Worm (Caenorhabditis elegans): Measurements from ENCODE around the gene R08D7.5.

Gene R08D7.5

DNA sequence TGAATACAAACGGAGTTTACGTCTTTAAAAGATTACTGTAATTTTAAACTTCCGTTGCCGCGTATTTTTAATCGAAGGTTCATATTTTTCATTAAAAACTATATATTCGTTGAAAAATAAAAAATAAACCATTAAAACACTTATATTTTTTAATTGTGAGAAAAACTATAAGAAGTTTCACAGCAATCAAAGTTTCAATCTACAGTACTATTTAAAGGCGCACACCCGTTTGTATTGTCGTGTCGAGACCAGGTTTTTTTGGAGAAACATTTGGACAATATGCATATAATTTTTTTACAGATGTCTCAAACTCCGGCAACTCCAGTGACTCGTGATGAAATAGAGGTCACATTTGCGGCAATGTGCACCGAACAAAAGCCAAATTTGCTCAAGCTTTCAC, at the start of gene R08D7.5:
Gene R08D7.5, plus strand, starts transcription at position 301 of the 400 bp plus-strand sequence.
- TF ChIP-seq unc-62 (GFP tag; optimal IDR thresholded peaks at IDR 0.05), result no peak

DNA sequence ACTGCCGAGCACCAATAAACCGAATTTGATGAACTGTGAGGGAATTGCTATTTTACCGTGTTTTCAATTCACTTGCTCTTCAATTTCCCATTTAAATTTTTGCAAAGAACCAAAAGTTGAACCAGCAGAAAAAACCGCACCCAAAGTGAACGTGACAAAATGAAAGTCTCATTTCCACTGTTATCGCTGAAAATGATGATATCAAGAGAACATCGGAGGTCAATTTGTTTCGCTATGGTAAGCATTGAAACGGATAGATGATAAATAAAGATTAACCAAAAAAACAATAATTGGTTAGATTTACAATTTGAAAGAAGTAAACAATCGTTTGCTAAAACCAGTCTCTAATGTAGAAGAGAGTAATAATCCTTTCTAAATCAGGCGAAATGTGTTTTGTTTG, 48.4 kb upstream of the R08D7.5 start:
- no peak for TF ChIP-seq unc-62 (GFP tag; optimal IDR thresholded peaks at IDR 0.05)

DNA sequence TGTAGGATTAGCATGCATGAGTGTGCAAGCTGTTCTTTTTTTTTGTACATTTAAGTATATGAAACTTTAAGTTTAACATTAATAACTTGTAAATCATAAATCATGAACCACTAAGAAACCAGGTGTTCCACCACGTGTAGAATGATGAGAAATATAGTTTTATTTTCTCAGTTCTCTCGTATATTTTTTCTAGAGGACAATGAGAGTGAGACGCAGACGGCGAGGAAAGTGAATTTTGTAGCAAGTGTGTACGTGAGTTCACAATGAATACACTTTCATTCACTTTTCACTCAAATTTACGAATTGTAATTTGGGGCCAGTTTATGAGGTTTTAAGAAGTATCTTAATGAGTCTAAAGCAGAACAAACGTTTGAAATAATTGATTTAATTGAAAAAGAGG, 47.4 kb upstream of the R08D7.5 start:
- no peak for TF ChIP-seq unc-62 (GFP tag; optimal IDR thresholded peaks at IDR 0.05)

DNA sequence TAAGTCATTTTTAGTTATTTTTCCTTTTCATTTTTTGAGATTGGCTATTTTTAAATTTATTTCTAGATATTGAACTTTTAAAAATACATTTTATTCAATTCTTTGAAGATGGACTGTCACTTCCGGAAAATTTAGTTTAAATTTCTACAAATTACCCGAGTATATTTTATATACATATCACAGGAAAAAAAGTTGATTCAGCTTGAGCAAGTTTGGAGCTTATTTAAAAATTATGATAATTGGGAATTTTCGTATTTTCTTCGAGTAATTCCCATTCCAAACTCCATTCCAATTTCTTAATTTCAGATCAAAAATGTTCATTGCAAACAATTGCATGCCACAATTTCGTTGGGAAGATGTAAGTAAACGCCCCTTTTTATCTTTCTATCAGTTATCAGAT, 44.2 kb upstream of the R08D7.5 start, which contains the start of gene arrd-15:
Gene arrd-15, plus strand, starts transcription at position 301 of the 400 bp plus-strand sequence.
- no peak for TF ChIP-seq unc-62 (GFP tag; optimal IDR thresholded peaks at IDR 0.05)

DNA sequence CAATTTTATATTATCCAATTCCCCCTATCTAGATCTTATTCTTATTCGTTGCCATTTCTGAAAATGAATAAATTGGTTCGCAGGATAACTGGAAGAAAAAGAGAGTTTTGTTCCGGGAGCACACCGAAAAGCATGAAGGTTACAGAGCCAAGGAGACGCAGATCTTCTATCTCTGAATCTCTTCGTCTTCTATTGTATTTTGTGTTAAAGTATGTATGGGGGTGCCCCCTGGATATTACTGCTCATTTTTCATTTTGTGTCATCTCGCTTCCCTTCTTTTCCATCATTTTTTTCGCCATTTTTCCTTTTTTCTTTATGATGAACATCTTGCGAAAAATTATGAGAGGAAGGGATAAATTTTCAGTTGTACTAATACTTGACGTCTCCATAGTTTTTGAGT, 40.2 kb upstream of the R08D7.5 start:
- no peak for TF ChIP-seq unc-62 (GFP tag; optimal IDR thresholded peaks at IDR 0.05)

DNA sequence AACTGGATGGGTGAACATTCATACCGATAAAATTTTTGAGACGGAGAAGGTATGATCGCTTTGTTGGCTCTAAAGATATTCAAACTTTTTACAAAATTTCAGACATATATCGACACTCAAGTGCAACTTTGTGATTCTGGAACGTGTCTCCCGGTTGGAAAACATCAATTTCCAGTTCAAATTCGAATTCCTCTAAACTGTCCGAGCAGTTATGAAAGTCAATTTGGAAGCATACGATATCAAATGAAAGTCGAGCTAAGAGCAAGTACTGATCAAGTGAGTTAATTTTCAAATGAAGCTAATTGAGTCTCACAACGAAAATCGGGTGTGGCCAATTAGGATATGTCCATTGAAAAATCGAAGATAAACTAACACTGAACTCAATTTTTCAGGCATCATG, 39.5 kb upstream of the R08D7.5 start:
- no peak for TF ChIP-seq unc-62 (GFP tag; optimal IDR thresholded peaks at IDR 0.05)

DNA sequence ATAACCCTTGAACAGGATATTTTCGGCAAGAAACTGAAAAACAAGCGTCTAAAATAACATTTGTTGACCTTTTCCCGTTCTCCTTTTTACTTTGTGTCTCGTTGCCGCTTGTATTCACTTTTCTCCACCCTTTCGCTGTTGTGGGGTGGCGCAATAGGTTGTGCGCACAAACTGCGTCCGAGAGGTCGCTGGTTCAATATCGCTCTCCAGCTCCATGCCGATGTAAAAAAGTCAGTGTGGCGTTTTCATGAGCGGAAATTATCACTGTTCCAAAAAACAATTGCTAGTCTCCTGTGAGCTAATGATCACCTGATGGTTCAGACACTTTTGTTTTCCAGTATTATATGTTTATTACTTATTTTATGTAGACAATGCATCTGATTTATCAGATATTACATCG, 36.4 kb upstream of the R08D7.5 start:
- no peak for TF ChIP-seq unc-62 (GFP tag; optimal IDR thresholded peaks at IDR 0.05)

DNA sequence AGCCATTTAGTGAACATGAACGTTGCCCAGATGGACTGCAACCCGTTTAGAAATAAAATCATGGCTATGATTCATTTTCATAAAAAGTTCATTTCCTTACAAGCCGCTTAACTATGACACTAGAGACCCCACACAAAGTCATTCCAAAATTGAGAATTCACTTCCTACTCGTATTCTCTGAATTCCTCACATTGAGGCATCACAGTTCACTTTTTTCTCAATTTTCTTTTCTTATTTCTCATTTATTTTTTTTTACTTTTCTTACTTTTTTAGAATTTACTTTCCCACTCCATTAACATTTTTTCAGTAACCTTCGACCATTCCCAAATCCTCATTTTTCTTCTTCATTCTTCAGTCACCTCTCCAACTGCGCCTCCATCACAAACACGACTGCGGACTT, 29.6 kb upstream of the R08D7.5 start, which contains the start of gene dhrr-1:
Gene dhrr-1, plus strand, starts transcription at position 301 of the 400 bp plus-strand sequence.
- no peak for TF ChIP-seq unc-62 (GFP tag; optimal IDR thresholded peaks at IDR 0.05)

DNA sequence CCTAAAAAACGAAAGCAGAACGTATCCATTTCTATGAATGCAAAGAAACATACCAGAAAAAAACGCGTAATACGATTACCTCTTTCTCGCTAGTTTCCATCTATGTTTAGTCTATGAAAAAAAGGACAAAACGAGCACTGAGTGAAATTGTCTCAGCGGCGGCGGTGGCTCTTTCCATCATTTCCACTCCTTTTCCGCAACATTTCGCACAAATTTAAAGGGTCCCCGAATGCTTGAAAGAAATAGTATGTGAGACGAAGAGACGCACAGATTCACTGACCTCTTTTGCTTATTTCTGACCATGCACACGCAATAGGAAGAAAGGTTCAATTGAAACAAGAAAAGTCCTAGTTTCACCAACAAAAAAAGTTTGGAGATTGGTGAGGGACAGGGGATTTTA, 27.6 kb upstream of the R08D7.5 start:
- TF ChIP-seq unc-62 (GFP tag; optimal IDR thresholded peaks at IDR 0.05), result no peak

DNA sequence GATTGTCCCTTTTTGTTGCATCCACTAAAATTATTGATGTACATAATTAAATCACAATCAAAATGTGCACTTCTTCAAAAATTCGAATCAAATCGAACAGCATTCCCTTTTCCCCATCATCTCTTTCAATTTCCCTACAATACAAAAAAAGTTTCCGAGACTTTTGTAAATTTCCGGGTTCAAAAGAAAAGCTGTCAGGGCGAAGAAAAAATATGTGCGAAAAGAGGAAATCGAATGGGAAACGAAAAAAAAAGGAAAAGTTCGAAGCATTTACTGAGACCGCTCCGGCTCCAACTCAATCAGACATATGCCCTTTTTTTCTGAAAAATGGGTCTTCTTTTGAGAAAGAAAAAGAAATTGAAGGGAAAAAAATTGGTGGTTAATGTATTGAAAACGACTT, 24.8 kb upstream of the R08D7.5 start:
- no peak for TF ChIP-seq unc-62 (GFP tag; optimal IDR thresholded peaks at IDR 0.05)

DNA sequence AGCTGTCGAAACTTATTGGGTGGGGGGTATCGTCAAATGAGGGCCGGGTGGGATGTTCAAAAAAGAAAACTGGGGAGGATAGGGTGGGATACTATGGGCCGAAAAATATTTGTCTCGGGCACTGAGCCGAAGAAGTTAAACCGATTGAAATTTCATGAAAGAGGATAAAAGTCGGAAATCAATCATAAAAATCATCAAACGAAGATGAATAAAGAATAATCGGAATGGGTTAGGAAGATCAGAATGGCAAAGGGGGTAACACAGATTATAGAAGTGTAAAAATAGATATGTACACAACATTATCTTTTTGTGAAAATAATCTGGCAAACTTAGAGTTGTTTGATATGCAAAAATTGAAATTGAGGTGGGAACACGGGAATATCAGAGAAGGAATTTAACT, 18.4 kb upstream of the R08D7.5 start:
- no peak for TF ChIP-seq unc-62 (GFP tag; optimal IDR thresholded peaks at IDR 0.05)

DNA sequence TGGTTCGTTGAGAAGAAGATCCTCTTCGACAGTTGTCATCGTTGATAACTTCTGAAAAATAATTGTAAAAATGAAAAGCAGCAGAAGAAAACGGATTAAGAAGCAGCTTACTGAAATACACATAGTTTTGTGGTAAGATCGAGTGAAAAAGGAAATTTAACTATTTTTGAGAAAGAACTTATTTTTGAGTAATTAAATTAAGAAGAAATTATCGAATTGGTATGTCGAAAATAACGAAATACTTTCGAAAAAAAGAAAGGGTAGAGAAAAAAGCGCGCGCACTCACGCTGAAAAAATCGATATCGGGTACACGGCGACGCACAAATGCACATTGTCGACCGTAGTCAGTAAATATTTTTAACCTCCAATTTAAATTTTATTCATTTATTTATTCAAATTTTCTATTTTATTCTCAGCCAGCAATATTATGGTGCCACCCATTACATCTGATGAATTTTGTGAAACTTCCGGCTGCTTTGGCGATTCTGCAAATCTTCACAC, 17.7 kb upstream of the R08D7.5 start, which contains the start of the genes ZK643.5 and ZK643.2:
Gene ZK643.5, minus strand, starts transcription at position 51 of the 501 bp plus-strand sequence.
Gene ZK643.2, plus strand, starts transcription at position 395 of the 501 bp plus-strand sequence.
- TF ChIP-seq unc-62 (GFP tag; optimal IDR thresholded peaks at IDR 0.05), result no peak

DNA sequence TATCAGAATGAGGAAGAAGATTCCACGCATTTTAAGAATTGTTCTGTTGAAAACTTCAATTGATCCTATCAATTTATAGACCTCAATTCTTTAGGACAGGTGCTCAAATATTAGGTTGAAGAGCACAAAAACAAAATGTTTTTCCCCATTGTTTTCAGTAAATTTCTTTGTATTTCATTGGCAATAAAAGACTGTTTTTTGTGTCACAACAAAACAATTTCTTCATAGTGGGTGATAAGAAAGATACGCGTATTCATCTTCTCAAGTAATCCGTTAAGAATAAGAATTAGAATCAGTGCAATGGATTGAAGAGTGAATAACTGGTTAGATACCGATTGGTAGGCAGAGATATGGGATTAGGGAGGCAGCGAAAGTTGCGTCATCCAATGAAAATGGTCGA, 13.3 kb upstream of the R08D7.5 start, which contains the start of gene ZK643.6:
Gene ZK643.6, minus strand, starts transcription at position 101 of the 400 bp plus-strand sequence.
- TF ChIP-seq unc-62 (GFP tag; optimal IDR thresholded peaks at IDR 0.05), result no peak

DNA sequence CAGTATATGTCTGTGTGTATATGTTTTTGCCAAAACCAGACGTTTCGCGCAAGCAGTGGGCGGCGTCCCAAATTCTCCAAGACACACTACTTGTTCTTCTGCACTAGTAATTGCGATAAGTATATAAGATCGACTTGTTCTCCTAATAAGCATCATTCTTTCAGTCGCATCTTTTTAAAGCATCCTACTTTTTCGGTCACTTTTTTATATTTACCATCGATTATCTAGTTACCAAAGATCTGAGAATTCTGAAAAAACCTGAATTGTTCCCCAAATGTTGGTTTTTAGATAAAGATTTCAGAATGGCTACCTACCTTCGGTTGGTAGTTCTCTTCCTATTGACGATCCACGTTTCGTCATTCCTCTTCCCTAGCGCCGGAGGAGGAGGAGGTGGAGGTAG, 11.9 kb upstream of the R08D7.5 start, which contains the start of gene grl-25:
Gene grl-25, plus strand, starts transcription at position 301 of the 400 bp plus-strand sequence.
- no peak for TF ChIP-seq unc-62 (GFP tag; optimal IDR thresholded peaks at IDR 0.05)

DNA sequence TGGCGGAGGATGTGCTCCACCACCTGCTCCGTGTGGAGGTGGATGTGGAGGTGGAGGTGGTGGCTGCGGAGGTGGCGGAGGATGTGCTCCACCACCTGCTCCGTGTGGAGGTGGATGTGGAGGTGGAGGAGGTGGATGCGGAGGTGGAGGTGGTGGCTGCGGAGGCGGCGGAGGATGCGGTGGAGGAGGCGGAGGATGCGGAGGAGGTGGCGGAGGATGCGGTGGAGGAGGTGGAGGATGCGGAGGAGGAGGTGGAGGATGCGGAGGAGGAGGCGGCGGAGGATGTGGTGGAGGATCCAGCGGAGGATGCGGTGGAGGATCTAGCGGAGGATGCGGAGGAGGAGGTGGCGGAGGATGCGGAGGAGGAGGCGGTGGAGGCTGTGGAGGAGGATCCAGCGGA, 11.5 kb upstream of the R08D7.5 start:
- TF ChIP-seq unc-62 (GFP tag; optimal IDR thresholded peaks at IDR 0.05), result no peak

DNA sequence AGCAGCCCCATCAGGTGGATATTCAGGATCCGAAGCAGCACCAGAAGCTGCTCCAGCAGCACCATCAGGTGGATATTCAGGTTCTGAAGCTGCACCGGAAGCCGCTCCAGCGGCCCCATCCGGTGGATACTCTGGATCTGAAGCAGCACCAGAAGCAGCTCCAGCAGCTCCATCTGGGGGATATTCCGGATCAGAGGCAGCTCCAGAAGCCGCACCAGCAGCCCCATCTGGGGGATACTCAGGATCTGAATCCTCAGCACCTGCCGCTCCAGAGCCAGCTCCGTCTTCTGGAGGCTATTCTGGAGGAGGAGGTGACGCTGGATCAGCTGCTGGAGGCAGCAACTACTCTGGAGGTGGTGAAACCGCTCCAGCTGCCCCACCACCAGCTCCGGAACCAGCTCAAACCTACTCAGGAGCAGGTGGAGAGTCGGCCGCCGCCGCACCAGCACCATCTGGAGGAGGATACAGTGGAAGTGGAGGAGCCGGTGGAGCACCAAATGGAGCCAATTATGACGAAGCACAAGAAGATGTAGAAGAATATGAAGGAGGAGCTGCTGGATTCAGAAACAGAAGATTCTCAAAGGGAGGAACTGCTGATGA, 9.1 kb upstream of the R08D7.5 start:
- no peak for TF ChIP-seq unc-62 (GFP tag; optimal IDR thresholded peaks at IDR 0.05)

DNA sequence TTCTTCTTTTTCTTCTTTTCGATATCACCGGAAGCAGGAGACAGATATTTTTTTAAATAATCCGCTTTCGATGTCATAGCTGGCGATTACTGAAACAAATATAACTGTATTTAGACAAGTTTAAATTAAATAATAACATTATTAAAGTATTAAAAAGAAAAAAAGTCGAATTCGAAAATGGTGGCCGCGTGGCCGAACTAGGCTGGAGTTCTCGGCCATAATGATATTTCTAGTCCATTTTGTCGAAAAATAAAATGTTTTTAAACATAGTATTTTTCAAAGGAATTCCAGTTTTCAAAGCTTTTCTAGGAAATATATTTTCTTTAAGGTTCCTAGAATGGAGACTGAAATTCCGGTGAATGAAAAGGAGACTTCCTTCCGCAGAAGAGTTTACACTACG, 6.3 kb upstream of the R08D7.5 start, which contains the start of the genes bud-13 and rpap-2:
Gene bud-13, minus strand, starts transcription at position 89 of the 400 bp plus-strand sequence.
Gene rpap-2, plus strand, starts transcription at position 329 of the 400 bp plus-strand sequence.
- TF ChIP-seq unc-62 (GFP tag; optimal IDR thresholded peaks at IDR 0.05), result no peak

Data from whole organism, dauer.